Fruit fly (Drosophila melanogaster) whole organism, pupa: Measurements from ENCODE around the gene PMCA.

Source experiments
- CG10348 ChIP-seq: fragments of 200-800 bp; sonication (Bioruptor generic); IDR thresholded peaks from 2 replicates; pipeline ENCODE4 v1.3.6; 2022; ENCODE audit warnings: missing biosample characterization, missing genetic modification characterization
- CG13204 ChIP-seq: fragments of 200-800 bp; sonication (Bioruptor generic); optimal IDR thresholded peaks from 2 replicates; lab custom pipeline; 2018; ENCODE audit warnings: missing biosample characterization, mild to moderate bottlenecking, missing genetic modification characterization, moderate library complexity
- CG14655 ChIP-seq: fragments of 200-800 bp; sonication (Bioruptor generic); optimal IDR thresholded peaks from 3 replicates; lab custom pipeline; 2017; ENCODE audit warnings: mild to moderate bottlenecking, missing biosample characterization, missing genetic modification reagents, missing genetic modification characterization
- CG15710 ChIP-seq: fragments of 200-800 bp; sonication (Bioruptor generic); optimal IDR thresholded peaks from 2 replicates; lab custom pipeline; 2018; ENCODE audit warnings: missing biosample characterization, mild to moderate bottlenecking, missing genetic modification characterization, moderate library complexity
- CG17806 ChIP-seq: fragments of 200-800 bp; sonication (Bioruptor generic); optimal IDR thresholded peaks from 2 replicates; lab custom pipeline; 2018; ENCODE audit warnings: missing biosample characterization, mild to moderate bottlenecking, missing genetic modification characterization, moderate library complexity
- CG34367 ChIP-seq: fragments of 200-800 bp; sonication (Bioruptor generic); optimal IDR thresholded peaks from 2 replicates; lab custom pipeline; 2018; ENCODE audit warnings: missing biosample characterization, mild to moderate bottlenecking, missing genetic modification characterization
- CG4496 ChIP-seq: fragments of 200-800 bp; sonication (Bioruptor generic); IDR thresholded peaks from 3 replicates; pipeline ENCODE4 v1.3.6; 2022; ENCODE audit warnings: missing biosample characterization, missing genetic modification characterization
- CG8159 ChIP-seq: fragments of 200-800 bp; sonication (Bioruptor generic); optimal IDR thresholded peaks from 3 replicates; lab custom pipeline; 2018; ENCODE audit warnings: missing biosample characterization, mild to moderate bottlenecking, missing genetic modification characterization, moderate library complexity
- CG8301 ChIP-seq: fragments of 200-800 bp; sonication (Bioruptor generic); optimal IDR thresholded peaks from 2 replicates; lab custom pipeline; 2018; ENCODE audit warnings: missing biosample characterization, mild to moderate bottlenecking, missing genetic modification characterization
- CG9948 ChIP-seq: fragments of 200-800 bp; sonication (Bioruptor generic); optimal IDR thresholded peaks from 2 replicates; lab custom pipeline; 2018; ENCODE audit warnings: missing biosample characterization, mild to moderate bottlenecking, missing genetic modification characterization, moderate library complexity
- D1 ChIP-seq: fragments of 200-800 bp; sonication (Bioruptor generic); optimal IDR thresholded peaks from 2 replicates; lab custom pipeline; 2018; ENCODE audit warnings: missing biosample characterization, mild to moderate bottlenecking, missing genetic modification characterization, moderate library complexity
- Snoo ChIP-seq: fragments of 200-800 bp; sonication (Bioruptor generic); optimal IDR thresholded peaks from 3 replicates; lab custom pipeline; 2017; ENCODE audit warnings: missing biosample characterization, mild to moderate bottlenecking, missing genetic modification characterization, inconsistent platforms
- gl ChIP-seq: fragments of 200-800 bp; sonication (Bioruptor generic); optimal IDR thresholded peaks from 2 replicates; lab custom pipeline; 2018; ENCODE audit warnings: missing biosample characterization, mild to moderate bottlenecking, missing genetic modification characterization

DNA sequence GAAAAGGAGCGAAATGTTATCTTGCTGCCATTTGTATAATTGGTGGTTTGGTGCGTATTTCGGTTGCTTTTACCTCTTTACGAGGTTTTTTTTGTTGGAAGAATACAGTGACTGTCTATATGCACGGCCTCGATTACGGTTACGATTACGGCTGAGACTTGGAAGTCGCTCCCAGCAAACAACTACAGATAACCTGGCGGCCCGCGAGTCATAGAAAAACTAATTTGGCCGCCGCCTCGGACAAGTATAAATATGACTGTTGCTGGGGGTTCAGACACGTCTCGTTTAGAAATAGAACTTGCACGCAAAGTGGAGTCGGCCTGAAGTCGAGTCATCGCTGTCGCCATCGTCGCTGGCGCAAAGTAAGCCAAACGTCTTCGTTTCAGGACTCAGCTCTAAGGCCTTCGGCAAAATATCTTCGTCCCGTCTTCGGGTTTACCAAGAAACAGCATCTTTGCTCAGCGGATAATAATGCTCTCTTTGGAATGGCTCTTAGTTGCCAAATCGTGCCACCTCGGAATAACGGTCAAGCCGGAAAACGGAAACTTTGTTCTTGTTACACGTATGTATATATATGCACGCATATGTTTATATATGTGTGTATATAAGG is 34.6 kb upstream of the PMCA start:
- no peak for TF ChIP-seq CG34367 (tag; lab: Kevin White, UChicago)
- TF ChIP-seq gl (tag; lab: Kevin White, UChicago): no peak
- no peak for TF ChIP-seq CG8159 (tag; lab: Kevin White, UChicago)
- no peak for TF ChIP-seq CG10348
- no peak for TF ChIP-seq D1
- TF ChIP-seq CG13204: no peak
- TF ChIP-seq CG9948: no peak
- no peak for TF ChIP-seq CG15710 (tag; lab: Kevin White, UChicago)
- TF ChIP-seq CG14655 (GFP tag; lab: Kevin White, UChicago): no peak
- no peak for TF ChIP-seq CG17806 (tag; lab: Kevin White, UChicago)
- no peak for TF ChIP-seq Snoo (tag; lab: Kevin White, UChicago)
- no peak for TF ChIP-seq CG4496 (GFP tag; lab: Robert Waterston, UW)
- TF ChIP-seq CG8301 (tag; lab: Kevin White, UChicago): no peak
